Worm (Caenorhabditis elegans) whole organism, L1 larva: ENCODE data around the gene T19D2.3.
A peak's percentile ranks its signal among the peaks of the same experiment; 100 is the strongest.

Source experiments
- C34B4.2 ChIP-seq: sonication (generic microtip); optimal IDR thresholded peaks from 2 replicates; lab custom pipeline; 2017; ENCODE audit warnings: mild to moderate bottlenecking, missing genetic modification characterization, missing compliant biosample characterization
- F16B12.6 ChIP-seq: fragments of 150-350 bp; optimal IDR thresholded peaks from 2 replicates; lab custom pipeline; 2014; ENCODE audit warnings: missing biosample characterization, missing genetic modification characterization
- alr-1 ChIP-seq: fragments of 200-800 bp; sonication (Bioruptor generic); optimal IDR thresholded peaks from 2 replicates; lab custom pipeline; 2018; ENCODE audit warnings: borderline replicate concordance, mild to moderate bottlenecking, missing genetic modification characterization, missing compliant biosample characterization
- aly-2 ChIP-seq: fragments of 150-350 bp; optimal IDR thresholded peaks from 2 replicates; lab custom pipeline; 2014; ENCODE audit warnings: missing biosample characterization, missing genetic modification characterization
- ceh-8 ChIP-seq: fragments of 200-800 bp; sonication (Bioruptor generic); optimal IDR thresholded peaks from 2 replicates; lab custom pipeline; 2018; ENCODE audit warnings: mild to moderate bottlenecking, missing genetic modification characterization, moderate library complexity, missing compliant biosample characterization
- ceh-82 ChIP-seq, 3 experiments: fragments of 150-350 bp in 1 of 3; sonication (generic microtip) in 2 of 3; optimal IDR thresholded peaks; 2 replicates each; lab custom pipeline; 2014 to 2017; ENCODE audit warnings: missing biosample characterization in 3 of 3, missing genetic modification characterization in 3 of 3
- ceh-88 ChIP-seq: fragments of 200-800 bp; sonication (Bioruptor generic); IDR thresholded peaks from 2 replicates; pipeline ENCODE4 v1.3.6; 2022; ENCODE audit warnings: missing genetic modification characterization, missing compliant biosample characterization
- dsc-1 ChIP-seq: sonication (generic microtip); optimal IDR thresholded peaks from 2 replicates; lab custom pipeline; 2016; ENCODE audit warnings: mild to moderate bottlenecking, missing genetic modification characterization, missing compliant biosample characterization
- efl-1 ChIP-seq, 4 experiments: fragments of 150-350 bp; optimal IDR thresholded peaks in 3 of 4; peaks in 1 of 4; 1 replicate in 1 of 4; 2 replicates in 3 of 4; lab custom pipeline; 2014; ENCODE audit warnings: missing biosample characterization in 2 of 4, missing genetic modification characterization in 2 of 4, missing genetic modification reagents in 2 of 4
- efl-3 ChIP-seq: fragments of 200-800 bp; sonication (Bioruptor generic); optimal IDR thresholded peaks from 2 replicates; lab custom pipeline; 2018; ENCODE audit warnings: mild to moderate bottlenecking, missing genetic modification characterization, missing compliant biosample characterization
- fkh-10 ChIP-seq: sonication (generic microtip); optimal IDR thresholded peaks from 2 replicates; lab custom pipeline; 2017; ENCODE audit warnings: missing biosample characterization, missing genetic modification reagents, missing genetic modification characterization
- fkh-4 ChIP-seq: sonication (generic microtip); optimal IDR thresholded peaks from 2 replicates; lab custom pipeline; 2016; ENCODE audit warnings: missing compliant biosample characterization, missing genetic modification characterization, borderline replicate concordance
- lin-15B ChIP-seq: fragments of 150-350 bp; sonication (generic microtip); optimal IDR thresholded peaks from 3 replicates; lab custom pipeline; 2014; ENCODE audit warnings: missing biosample characterization, missing genetic modification characterization
- lin-35 ChIP-seq, 2 experiments: fragments of 150-350 bp; optimal IDR thresholded peaks; 2 replicates each; lab custom pipeline; 2014; ENCODE audit warnings: missing biosample characterization in 2 of 2, missing genetic modification characterization in 2 of 2, missing genetic modification reagents in 2 of 2
- lin-39 ChIP-seq: fragments of 150-350 bp; optimal IDR thresholded peaks from 2 replicates; lab custom pipeline; 2014; ENCODE audit warnings: missing biosample characterization, missing genetic modification reagents, missing genetic modification characterization
- lir-3 ChIP-seq: sonication (generic microtip); optimal IDR thresholded peaks from 2 replicates; lab custom pipeline; 2016; ENCODE audit warnings: mild to moderate bottlenecking, missing genetic modification characterization, moderate library complexity, missing compliant biosample characterization; ENCODE audit not compliant: poor library complexity
- lsy-2 ChIP-seq, 2 experiments: fragments of 150-350 bp; optimal IDR thresholded peaks; 2 replicates each; lab custom pipeline; 2014; ENCODE audit warnings: missing biosample characterization in 2 of 2, missing genetic modification characterization in 2 of 2
- mab-9 ChIP-seq: fragments of 200-800 bp; sonication (Bioruptor generic); IDR thresholded peaks from 2 replicates; pipeline ENCODE4 v1.3.6; 2022; ENCODE audit warnings: missing genetic modification reagents, missing genetic modification characterization, missing compliant biosample characterization
- mdl-1 ChIP-seq, 2 experiments: fragments of 150-350 bp; optimal IDR thresholded peaks; 2 replicates each; lab custom pipeline; 2014 to 2017; ENCODE audit warnings: missing biosample characterization in 2 of 2, missing genetic modification characterization in 2 of 2, inconsistent platforms in 1 of 2
- mep-1 ChIP-seq: fragments of 150-350 bp; optimal IDR thresholded peaks from 2 replicates; lab custom pipeline; 2014; ENCODE audit warnings: missing biosample characterization, missing genetic modification characterization
- nhr-19 ChIP-seq: fragments of 200-800 bp; sonication (Bioruptor generic); conservative IDR thresholded peaks from 2 replicates; pipeline ENCODE4 v1.3.6; 2022; ENCODE audit warnings: missing genetic modification characterization, missing compliant biosample characterization
- nhr-85 ChIP-seq: sonication (generic microtip); peaks from one replicate; lab custom pipeline; 2016; ENCODE audit warnings: missing genetic modification characterization, inconsistent platforms, missing compliant biosample characterization
- nhr-90 ChIP-seq: sonication (generic microtip); optimal IDR thresholded peaks from 2 replicates; lab custom pipeline; 2016; ENCODE audit warnings: mild to moderate bottlenecking, missing genetic modification characterization, missing compliant biosample characterization; ENCODE audit not compliant: poor library complexity
- pag-3 ChIP-seq: sonication (generic microtip); optimal IDR thresholded peaks from 2 replicates; lab custom pipeline; 2017; ENCODE audit warnings: missing genetic modification characterization, mild to moderate bottlenecking, missing compliant biosample characterization, antibody characterized with exemption, borderline replicate concordance; ENCODE audit not compliant: insufficient read depth
- pqm-1 ChIP-seq: sonication (generic microtip); optimal IDR thresholded peaks from 3 replicates; lab custom pipeline; 2017; ENCODE audit warnings: missing biosample characterization, missing genetic modification characterization
- skn-1 ChIP-seq: fragments of 150-350 bp; optimal IDR thresholded peaks from 2 replicates; lab custom pipeline; 2014; ENCODE audit warnings: missing biosample characterization, missing genetic modification characterization
- snpc-4 ChIP-seq: fragments of 150-350 bp; optimal IDR thresholded peaks from 2 replicates; lab custom pipeline; 2014; ENCODE audit warnings: missing biosample characterization, missing genetic modification characterization
- snu-23 ChIP-seq: sonication (generic microtip); optimal IDR thresholded peaks from 2 replicates; lab custom pipeline; 2016; ENCODE audit warnings: missing genetic modification characterization, missing compliant biosample characterization
- sox-4 ChIP-seq: sonication (generic microtip); optimal IDR thresholded peaks from 2 replicates; lab custom pipeline; 2016; ENCODE audit warnings: missing genetic modification characterization, missing compliant biosample characterization
- sptf-1 ChIP-seq: fragments of 150-350 bp; optimal IDR thresholded peaks from 2 replicates; lab custom pipeline; 2014; ENCODE audit warnings: missing biosample characterization, missing genetic modification characterization
- sup-37 ChIP-seq: fragments of 200-800 bp; sonication (Bioruptor generic); optimal IDR thresholded peaks from 2 replicates; lab custom pipeline; 2018; ENCODE audit warnings: mild to moderate bottlenecking, missing genetic modification characterization, missing compliant biosample characterization
- unc-130 ChIP-seq: fragments of 150-350 bp; optimal IDR thresholded peaks from 2 replicates; lab custom pipeline; 2017; ENCODE audit warnings: missing biosample characterization, missing genetic modification characterization, inconsistent platforms
- xbp-1 ChIP-seq: sonication (generic microtip); optimal IDR thresholded peaks from 2 replicates; lab custom pipeline; 2016; ENCODE audit warnings: missing genetic modification characterization, missing compliant biosample characterization

T19D2.3 gene

ce11 chrX:3973534-3973933 is 34.5 kb downstream of the T19D2.3 start, which contains the start of gene C16B8.4:
TSS of gene C16B8.4 (minus strand) at chrX:3973634.
- TF ChIP-seq nhr-90 (no peak), lsy-2 (tag; optimal IDR thresholded peaks at IDR 0.05; lab: Kevin White, UChicago) (no peak), xbp-1 (tag; lab: Kevin White, UChicago) (no peak), skn-1 (tag; lab: Kevin White, UChicago) (no peak), ceh-88 (GFP tag; lab: Robert Waterston, UW) (no peak), mdl-1 (tag; optimal IDR thresholded peaks at IDR 0.05; lab: Kevin White, UChicago) (no peak), mab-9 (GFP tag; lab: Robert Waterston, UW) (no peak), aly-2 (tag; lab: Kevin White, UChicago) (no peak), sptf-1 (tag; lab: Kevin White, UChicago) (no peak), pqm-1 (tag; lab: Kevin White, UChicago) (no peak)

ce11 chrX:3974160-3974559 is 35.1 kb downstream of the T19D2.3 start:
- TF ChIP-seq sup-37 (GFP tag; lab: Kevin White, UChicago) (no peak), dsc-1 (tag; lab: Kevin White, UChicago) (peak; percentile 76)

DNA sequence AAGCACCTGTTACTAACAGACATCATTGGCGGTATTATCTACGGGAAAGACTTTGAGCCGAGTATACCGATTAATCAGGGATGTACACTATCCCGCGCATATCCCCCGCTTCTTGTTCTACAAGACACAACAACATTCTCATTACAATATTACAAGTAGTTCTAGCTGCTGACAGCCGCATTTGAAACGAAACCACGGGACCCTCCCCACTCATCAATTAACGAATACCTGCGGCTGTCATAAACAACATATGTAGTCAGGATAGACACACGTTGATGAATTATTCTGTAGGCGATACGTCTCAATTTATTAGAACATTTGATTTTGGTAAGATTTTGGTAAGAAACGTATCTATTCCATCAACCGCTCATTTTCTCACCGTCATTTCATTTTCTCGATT is 37.7 kb downstream of the T19D2.3 start:
- TF ChIP-seq mep-1 (tag; lab: Kevin White, UChicago) (no peak), C34B4.2 (tag; lab: Kevin White, UChicago) (no peak), alr-1 (tag; lab: Kevin White, UChicago) (no peak), nhr-85 (tag; lab: Kevin White, UChicago) (no peak), lin-15B (tag; lab: Kevin White, UChicago) (no peak), lir-3 (tag; lab: Kevin White, UChicago) (no peak), snpc-4 (tag; lab: Kevin White, UChicago) (no peak), lin-35 (GFP tag; optimal IDR thresholded peaks at IDR 0.05; lab: Kevin White, UChicago) (no peak), unc-130 (no peak), nhr-19 (GFP tag; lab: Robert Waterston, UW) (no peak), fkh-4 (tag; lab: Kevin White, UChicago) (no peak), mab-9 (GFP tag; lab: Robert Waterston, UW) (no peak), F16B12.6 (tag; lab: Kevin White, UChicago) (no peak), lin-39 (tag; lab: Kevin White, UChicago) (no peak), sup-37 (GFP tag; lab: Kevin White, UChicago) (no peak), snu-23 (GFP tag; lab: Kevin White, UChicago) (no peak), pag-3 (no peak), efl-3 (GFP tag; lab: Kevin White, UChicago) (no peak), ceh-82 (tag; optimal IDR thresholded peaks at IDR 0.05; lab: Kevin White, UChicago) (no peak), ceh-8 (GFP tag; lab: Kevin White, UChicago) (no peak)

- TF ChIP-seq sox-4, result no peak
These were observed 38.2 kb downstream of the T19D2.3 start for ce11 chrX:3977271-3977670.

DNA sequence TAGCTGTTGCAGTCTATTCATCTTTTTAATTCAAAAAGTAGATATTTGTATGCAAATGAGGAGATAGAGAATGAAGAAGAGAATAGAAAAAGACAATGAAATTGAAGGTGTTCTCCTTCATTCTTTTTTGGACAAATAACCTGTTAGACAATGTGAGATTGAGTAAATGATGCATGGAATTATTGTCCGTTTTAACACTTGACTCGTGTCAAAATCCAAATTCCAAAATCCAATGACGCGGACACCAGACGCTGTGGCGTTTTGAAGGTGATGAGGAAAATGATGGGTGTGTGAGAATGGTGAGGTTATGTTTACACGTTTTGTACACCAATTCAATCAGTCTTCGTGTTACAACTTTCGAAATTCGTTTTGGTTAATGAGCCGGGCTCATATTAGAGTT is 40.1 kb downstream of the T19D2.3 start:
- TF ChIP-seq fkh-10, result no peak
- no peak for TF ChIP-seq efl-1 (optimal IDR thresholded peaks at IDR 0.05; lab: Kevin White, UChicago)
- peak in 1 of 2 experiments; percentile 73 for TF ChIP-seq efl-1 (GFP tag; optimal IDR thresholded peaks at IDR 0.05 in 1 of 2; lab: Kevin White, UChicago)
